Worm (Caenorhabditis elegans) whole organism, young adult: ENCODE measurements around the gene str-5.
"Not testable (repeated sequence)": the region's sequence is repeated elsewhere in the genome, so short reads cannot be mapped to it uniquely, and the experiment has no call there.

Experiments
- chd-7 ChIP-seq: sonication (generic microtip); optimal IDR thresholded peaks from 2 replicates; lab custom pipeline; 2016; ENCODE audit warnings: mild to moderate bottlenecking, missing genetic modification characterization, moderate library complexity, missing compliant biosample characterization
- sdz-38 ChIP-seq: sonication (generic microtip); optimal IDR thresholded peaks from 2 replicates; lab custom pipeline; 2016; ENCODE audit warnings: missing genotype, missing genetic modification characterization, missing compliant biosample characterization
- zfh-2 ChIP-seq: fragments of 200-800 bp; sonication (Bioruptor generic); conservative IDR thresholded peaks from 2 replicates; pipeline ENCODE4 v1.3.6; 2022; ENCODE audit warnings: missing genetic modification reagents, missing genetic modification characterization, missing compliant biosample characterization

str-5 gene

ce11 chrV:15803748-15804147 lies 50.7 kb downstream of the str-5 start, which contains the start of gene T26E4.18:
Gene T26E4.18, minus strand, starts transcription at chrV:15803848.
- TF ChIP-seq sdz-38 (tag; lab: Kevin White, UChicago); chd-7 (tag; lab: Kevin White, UChicago); zfh-2 (GFP tag; lab: Robert Waterston, UW): not testable (repeated sequence)
